Fruit fly (Drosophila melanogaster) whole organism, embryonic: ENCODE results near the gene PAN3.

ENCODE experiments used
- ATbp ChIP-seq: fragments of 200-800 bp; sonication (Bioruptor generic); optimal IDR thresholded peaks from 2 replicates; lab custom pipeline; 2017; ENCODE audit warnings: missing biosample characterization, mild to moderate bottlenecking, missing genetic modification characterization, missing genetic modification reagents
- CG10654 ChIP-seq: fragments of 200-800 bp; sonication (Bioruptor generic); optimal IDR thresholded peaks from 2 replicates; lab custom pipeline; 2016; ENCODE audit warnings: missing biosample characterization, missing genetic modification characterization
- CG13287 ChIP-seq: fragments of 200-800 bp; sonication (Bioruptor generic); IDR thresholded peaks from 2 replicates; pipeline ENCODE4 v1.3.6; 2022; ENCODE audit warnings: missing biosample characterization, missing genetic modification characterization; ENCODE audit not compliant: partially characterized antibody
- CG14014 ChIP-seq: fragments of 200-800 bp; sonication (Bioruptor generic); IDR thresholded peaks from 2 replicates; pipeline ENCODE4 v1.3.6; 2022; ENCODE audit warnings: missing biosample characterization, missing genetic modification characterization
- CG17385 ChIP-seq: fragments of 200-800 bp; sonication (Bioruptor generic); optimal IDR thresholded peaks from 3 replicates; lab custom pipeline; 2018; ENCODE audit warnings: missing biosample characterization, mild to moderate bottlenecking, missing genetic modification characterization
- CG17829 ChIP-seq: fragments of 200-800 bp; optimal IDR thresholded peaks from 2 replicates; lab custom pipeline; 2019; ENCODE audit warnings: missing biosample characterization, mild to moderate bottlenecking, missing genetic modification characterization, moderate library complexity
- CG17912 ChIP-seq: fragments of 200-800 bp; sonication (Bioruptor generic); optimal IDR thresholded peaks from 2 replicates; lab custom pipeline; 2018; ENCODE audit warnings: missing biosample characterization, mild to moderate bottlenecking, missing genetic modification characterization
- CG18599 ChIP-seq: fragments of 200-800 bp; sonication (Bioruptor generic); optimal IDR thresholded peaks from 3 replicates; lab custom pipeline; 2017; ENCODE audit warnings: missing biosample characterization, missing genetic modification characterization, mild to moderate bottlenecking, moderate library complexity, missing genetic modification reagents
- CG3281 ChIP-seq: fragments of 200-800 bp; sonication (Bioruptor generic); optimal IDR thresholded peaks from 3 replicates; lab custom pipeline; 2017; ENCODE audit warnings: missing biosample characterization, mild to moderate bottlenecking, missing genetic modification characterization
- CG34376 ChIP-seq: fragments of 200-800 bp; sonication (Bioruptor generic); optimal IDR thresholded peaks from 2 replicates; lab custom pipeline; 2018; ENCODE audit warnings: missing biosample characterization, mild to moderate bottlenecking, missing genetic modification characterization
- CG34422 ChIP-seq: fragments of 200-800 bp; sonication (Bioruptor generic); IDR thresholded peaks from 3 replicates; pipeline ENCODE4 v1.3.6; 2022; ENCODE audit warnings: missing biosample characterization, missing genetic modification characterization
- CG5180 ChIP-seq: fragments of 200-800 bp; sonication (Bioruptor generic); optimal IDR thresholded peaks from 3 replicates; lab custom pipeline; 2017; ENCODE audit warnings: missing biosample characterization, missing genetic modification characterization, mild to moderate bottlenecking, moderate library complexity, missing genetic modification reagents
- CG7372 ChIP-seq: fragments of 200-800 bp; sonication (Bioruptor generic); IDR thresholded peaks from 2 replicates; pipeline ENCODE4 v1.3.6; 2022; ENCODE audit warnings: missing biosample characterization, missing genetic modification characterization
- CG8281 ChIP-seq: fragments of 200-800 bp; sonication (Bioruptor generic); optimal IDR thresholded peaks from 2 replicates; lab custom pipeline; 2018; ENCODE audit warnings: missing biosample characterization, mild to moderate bottlenecking, missing genetic modification characterization, moderate library complexity
- CHES-1-like ChIP-seq: fragments of 200-800 bp; sonication (Bioruptor generic); optimal IDR thresholded peaks from 2 replicates; lab custom pipeline; 2016; ENCODE audit warnings: missing biosample characterization, missing genetic modification characterization
- Dip3 ChIP-seq: fragments of 200-800 bp; sonication (Bioruptor generic); optimal IDR thresholded peaks from 3 replicates; lab custom pipeline; 2016; ENCODE audit warnings: missing biosample characterization, missing genetic modification characterization
- Dp ChIP-seq: fragments of 200-800 bp; sonication (Bioruptor generic); optimal IDR thresholded peaks from 2 replicates; lab custom pipeline; 2018; ENCODE audit warnings: missing biosample characterization, mild to moderate bottlenecking, missing genetic modification characterization, moderate library complexity
- E2f2 ChIP-seq: fragments of 200-800 bp; sonication (Bioruptor generic); IDR thresholded peaks from 2 replicates; pipeline ENCODE4 v1.3.6; 2022; ENCODE audit warnings: missing biosample characterization, missing genetic modification characterization
- Eip74EF ChIP-seq, 2 experiments: fragments of 200-800 bp in 1 of 2; fragments of >200 bp in 1 of 2; sonication (Bioruptor generic) in 1 of 2; optimal IDR thresholded peaks; 2 replicates each; lab custom pipeline; 2017 to 2019; ENCODE audit warnings: missing biosample characterization in 2 of 2, missing genetic modification characterization in 2 of 2, mild to moderate bottlenecking in 1 of 2, moderate library complexity in 1 of 2
- Fer1 ChIP-seq: fragments of 200-800 bp; sonication (Bioruptor generic); optimal IDR thresholded peaks from 2 replicates; lab custom pipeline; 2017; ENCODE audit warnings: missing biosample characterization, mild to moderate bottlenecking, missing genetic modification characterization
- HLH3B ChIP-seq: fragments of 200-800 bp; sonication (Bioruptor generic); IDR thresholded peaks from 2 replicates; pipeline ENCODE4 v1.3.6; 2022; ENCODE audit warnings: missing biosample characterization, missing genetic modification characterization
- HLH4C ChIP-seq: fragments of 200-800 bp; sonication (Bioruptor generic); IDR thresholded peaks from 3 replicates; pipeline ENCODE4 v1.3.6; 2022; ENCODE audit warnings: missing biosample characterization, missing genetic modification characterization; ENCODE audit not compliant: partially characterized antibody
- Hey ChIP-seq: fragments of 200-800 bp; sonication (Bioruptor generic); optimal IDR thresholded peaks from 3 replicates; lab custom pipeline; 2018; ENCODE audit warnings: missing biosample characterization, mild to moderate bottlenecking, missing genetic modification characterization
- Mad ChIP-seq: fragments of 200-800 bp; sonication (Bioruptor generic); optimal IDR thresholded peaks from 2 replicates; lab custom pipeline; 2016; ENCODE audit warnings: missing biosample characterization, missing genetic modification characterization
- Meics ChIP-seq: fragments of 200-800 bp; sonication (Bioruptor generic); optimal IDR thresholded peaks from 2 replicates; lab custom pipeline; 2017; ENCODE audit warnings: missing biosample characterization, mild to moderate bottlenecking, missing genetic modification characterization
- PHDP ChIP-seq: fragments of 200-800 bp; sonication (Bioruptor generic); optimal IDR thresholded peaks from 3 replicates; lab custom pipeline; 2018; ENCODE audit warnings: missing biosample characterization, mild to moderate bottlenecking, missing genetic modification characterization, moderate library complexity
- Rfx ChIP-seq: fragments of 200-800 bp; sonication (Bioruptor generic); IDR thresholded peaks from 2 replicates; pipeline ENCODE4 v1.3.6; 2022; ENCODE audit warnings: missing biosample characterization, missing genetic modification characterization
- ash1 ChIP-seq: fragments of 200-800 bp; sonication (Bioruptor generic); optimal IDR thresholded peaks from 2 replicates; lab custom pipeline; 2018; ENCODE audit warnings: missing biosample characterization, mild to moderate bottlenecking, missing genetic modification characterization
- ci ChIP-seq: fragments of 200-800 bp; sonication (Bioruptor generic); IDR thresholded peaks from 3 replicates; pipeline ENCODE4 v1.3.6; 2022; ENCODE audit warnings: missing biosample characterization, missing genetic modification characterization
- grn ChIP-seq: fragments of 200-800 bp; sonication (Bioruptor generic); optimal IDR thresholded peaks from 3 replicates; lab custom pipeline; 2017; ENCODE audit warnings: missing biosample characterization, missing genetic modification characterization
- her ChIP-seq: fragments of 200-800 bp; sonication (Bioruptor generic); optimal IDR thresholded peaks from 2 replicates; lab custom pipeline; 2016; ENCODE audit warnings: missing biosample characterization, missing genetic modification characterization
- ind ChIP-seq: fragments of 200-800 bp; sonication (Bioruptor generic); optimal IDR thresholded peaks from 3 replicates; lab custom pipeline; 2016; ENCODE audit warnings: missing biosample characterization, missing genetic modification characterization
- kah ChIP-seq: fragments of 200-800 bp; sonication (Bioruptor generic); optimal IDR thresholded peaks from 2 replicates; lab custom pipeline; 2018; ENCODE audit warnings: missing biosample characterization, mild to moderate bottlenecking, missing genetic modification characterization
- knrl ChIP-seq: fragments of 200-800 bp; sonication (Bioruptor generic); IDR thresholded peaks from 3 replicates; pipeline ENCODE4 v1.3.6; 2022; ENCODE audit warnings: missing biosample characterization, missing genetic modification characterization; ENCODE audit not compliant: partially characterized antibody
- lov ChIP-seq, 2 experiments: fragments of 200-800 bp in 1 of 2; fragments of >200 bp in 1 of 2; sonication (Bioruptor generic) in 1 of 2; IDR thresholded peaks in 1 of 2; optimal IDR thresholded peaks in 1 of 2; 2 replicates in 1 of 2; 3 replicates in 1 of 2; pipeline versions ENCODE4 v1.3.6 to Lab custom; 2017 to 2022; ENCODE audit warnings: missing biosample characterization in 1 of 2, missing genetic modification characterization in 1 of 2
- mam ChIP-seq: fragments of 200-800 bp; sonication (Bioruptor generic); optimal IDR thresholded peaks from 3 replicates; lab custom pipeline; 2016; ENCODE audit warnings: missing biosample characterization, missing genetic modification characterization
- mirr ChIP-seq: fragments of 200-800 bp; sonication (Bioruptor generic); optimal IDR thresholded peaks from 3 replicates; lab custom pipeline; 2018; ENCODE audit warnings: missing biosample characterization, mild to moderate bottlenecking, missing genetic modification characterization
- nmo ChIP-seq: fragments of 200-800 bp; sonication (Bioruptor generic); optimal IDR thresholded peaks from 2 replicates; lab custom pipeline; 2018; ENCODE audit warnings: missing biosample characterization, mild to moderate bottlenecking, missing genetic modification characterization, moderate library complexity
- otp ChIP-seq: fragments of 200-800 bp; sonication (Bioruptor generic); IDR thresholded peaks from 3 replicates; pipeline ENCODE4, ENCODE4 v1.3.6; 2022; ENCODE audit warnings: missing biosample characterization, missing genetic modification characterization
- psq ChIP-seq: fragments of 200-800 bp; sonication (Bioruptor generic); optimal IDR thresholded peaks from 2 replicates; lab custom pipeline; 2017; ENCODE audit warnings: missing biosample characterization, missing genetic modification characterization
- pum ChIP-seq: fragments of 200-800 bp; sonication (Bioruptor generic); optimal IDR thresholded peaks from 2 replicates; lab custom pipeline; 2016; ENCODE audit warnings: missing biosample characterization, missing genetic modification characterization
- ranshi ChIP-seq: fragments of 200-800 bp; sonication (Bioruptor generic); IDR thresholded peaks from 2 replicates; pipeline ENCODE4 v1.3.6; 2022; ENCODE audit warnings: missing biosample characterization, missing genetic modification characterization
- run ChIP-seq: fragments of 200-800 bp; sonication (Bioruptor generic); optimal IDR thresholded peaks from 3 replicates; lab custom pipeline; 2018; ENCODE audit warnings: missing biosample characterization, mild to moderate bottlenecking, missing genetic modification characterization
- sd ChIP-seq: fragments of 200-800 bp; sonication (Bioruptor generic); optimal IDR thresholded peaks from 3 replicates; lab custom pipeline; 2018; ENCODE audit warnings: missing biosample characterization, mild to moderate bottlenecking, missing genetic modification characterization, moderate library complexity
- slbo ChIP-seq: fragments of 200-800 bp; sonication (Bioruptor generic); IDR thresholded peaks from 2 replicates; pipeline ENCODE4 v1.3.6; 2022; ENCODE audit warnings: missing biosample characterization, missing genetic modification characterization
- sqz ChIP-seq: fragments of 200-800 bp; sonication (Bioruptor generic); optimal IDR thresholded peaks from 3 replicates; lab custom pipeline; 2018; ENCODE audit warnings: missing biosample characterization, mild to moderate bottlenecking, missing genetic modification characterization
- tgo ChIP-seq: fragments of 200-800 bp; sonication (Bioruptor generic); IDR thresholded peaks from 3 replicates; pipeline ENCODE4 v1.3.6; 2022; ENCODE audit warnings: missing biosample characterization, missing genetic modification characterization
- wek ChIP-seq: fragments of 200-800 bp; sonication (Bioruptor generic); optimal IDR thresholded peaks from 3 replicates; lab custom pipeline; 2018; ENCODE audit warnings: missing biosample characterization, mild to moderate bottlenecking, missing genetic modification characterization, moderate library complexity

PAN3 gene

DNA sequence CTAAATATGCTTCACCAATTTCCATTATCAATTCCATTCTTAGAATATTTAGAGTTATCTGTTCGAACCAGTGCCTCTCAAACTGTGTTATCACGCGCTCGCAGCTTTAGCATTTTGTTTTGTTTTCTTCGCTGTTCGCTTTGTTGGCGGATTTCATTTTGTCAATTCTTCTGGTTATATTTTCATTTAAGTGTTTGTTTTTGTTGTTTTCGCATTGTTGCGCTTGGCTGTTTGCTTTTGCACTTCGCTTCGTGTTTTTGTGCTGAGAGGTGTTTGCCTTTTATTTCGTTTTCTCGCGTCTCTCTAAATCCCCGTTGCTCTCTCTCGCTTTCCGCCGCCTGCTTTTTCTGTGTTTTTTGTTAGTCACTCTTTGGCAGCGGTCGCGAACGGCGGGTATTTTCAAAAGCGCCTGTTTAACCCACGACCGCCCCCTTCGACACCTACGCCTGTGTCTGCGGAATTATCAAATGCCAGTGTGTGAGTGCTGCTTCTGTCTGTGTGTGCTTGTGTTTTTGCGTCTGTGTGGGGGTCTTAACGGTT is 6.7 kb downstream of the PAN3 start (continued):
- TF ChIP-seq tgo (GFP tag; lab: Robert Waterston, UW) (no peak), psq (GFP tag; lab: Kevin White, UChicago) (peak; percentile 63), HLH3B (GFP tag; lab: Robert Waterston, UW) (peak; percentile 41; the same call in 1 of the 2 replicates), ash1 (peak; percentile 17), E2f2 (GFP tag; lab: Robert Waterston, UW) (peak; percentile 54), CG10654 (GFP tag; lab: Kevin White, UChicago) (peak; percentile 5), CG34376 (GFP tag; lab: Kevin White, UChicago) (peak; percentile 80), sd (tag; lab: Kevin White, UChicago) (peak; percentile 85), ranshi (GFP tag; lab: Robert Waterston, UW) (peak; percentile 4; the same call in 1 of the 2 replicates), CHES-1-like (GFP tag; lab: Kevin White, UChicago) (peak; percentile 63), ATbp (GFP tag; lab: Kevin White, UChicago) (peak; percentile 64), Mad (GFP tag; lab: Kevin White, UChicago) (no peak), CG34422 (GFP tag; lab: Robert Waterston, UW) (peak; percentile 40; the same call in 1 of the 3 replicates), wek (GFP tag; lab: Kevin White, UChicago) (peak; percentile 63), lov (optimal IDR thresholded peaks at IDR 0.05; lab: Kevin White, UChicago) (no peak), lov (GFP tag; IDR thresholded peaks at IDR 0.05; lab: Robert Waterston, UW) (peak; percentile 73; the same call in 1 of the 3 replicates), nmo (GFP tag; lab: Kevin White, UChicago) (no peak), PHDP (tag; lab: Kevin White, UChicago) (peak; percentile 29), sqz (GFP tag; lab: Kevin White, UChicago) (peak; percentile 62), CG17912 (peak; percentile 44), mirr (GFP tag; lab: Kevin White, UChicago) (peak; percentile 84), pum (no peak), CG14014 (GFP tag; lab: Robert Waterston, UW) (peak; percentile 57; the same call in 1 of the 2 replicates), mam (peak; percentile 16), kah (GFP tag; lab: Kevin White, UChicago) (peak; percentile 10), otp (peak; percentile 62; the same call in 1 of the 3 replicates), grn (GFP tag; lab: Kevin White, UChicago) (peak; percentile 26), Eip74EF (GFP tag; optimal IDR thresholded peaks at IDR 0.05; lab: Kevin White, UChicago) (peak in 1 of 2 experiments; percentile 44), her (peak; percentile 71), run (tag; lab: Kevin White, UChicago) (peak; percentile 23), CG13287 (GFP tag; lab: Robert Waterston, UW) (peak; percentile 49; the same call in 1 of the 2 replicates), CG5180 (peak; percentile 81), knrl (peak; percentile 36; the same call in 1 of the 3 replicates), ci (GFP tag; lab: Robert Waterston, UW) (peak; percentile 69), CG18599 (GFP tag; lab: Kevin White, UChicago) (peak; percentile 59), CG17385 (GFP tag; lab: Kevin White, UChicago) (peak; percentile 35), Meics (GFP tag; lab: Kevin White, UChicago) (peak; percentile 33), Rfx (GFP tag; lab: Robert Waterston, UW) (peak; percentile 77), CG8281 (tag; lab: Kevin White, UChicago) (peak; percentile 79), Fer1 (GFP tag; lab: Kevin White, UChicago) (peak; percentile 76), Dp (peak; percentile 26), slbo (GFP tag; lab: Robert Waterston, UW) (peak; percentile 58), CG17829 (no peak), CG3281 (GFP tag; lab: Kevin White, UChicago) (peak; percentile 47), ind (no peak), HLH4C (GFP tag; lab: Robert Waterston, UW) (0 out of 3 replicates have a peak, but pooled peaks have one; percentile 21), Hey (tag; lab: Kevin White, UChicago) (peak; percentile 44), CG7372 (GFP tag; lab: Robert Waterston, UW) (no peak), Dip3 (peak; percentile 11)
